Worm (Caenorhabditis elegans) whole organism, mixed stage, embryonic: ENCODE measurements around the gene T26A8.3.
"Not testable (repeated sequence)": the region's sequence is repeated elsewhere in the genome, so short reads cannot be mapped to it uniquely, and the experiment has no call there.

Experiments used
- blmp-1 ChIP-seq: fragments of 150-350 bp; optimal IDR thresholded peaks from 2 replicates; lab custom pipeline; 2014; ENCODE audit warnings: missing biosample characterization, missing genetic modification characterization
- elt-1 ChIP-seq: sonication (generic microtip); optimal IDR thresholded peaks from 2 replicates; lab custom pipeline; 2017; ENCODE audit warnings: missing genetic modification characterization, mild to moderate bottlenecking, missing compliant biosample characterization, antibody characterized with exemption, moderate library complexity, borderline replicate concordance; ENCODE audit not compliant: insufficient read depth
- lin-13 ChIP-seq: fragments of 150-350 bp; optimal IDR thresholded peaks from 2 replicates; lab custom pipeline; 2014; ENCODE audit warnings: missing biosample characterization, missing genetic modification characterization
- nhr-12 ChIP-seq: fragments of 150-350 bp; optimal IDR thresholded peaks from 2 replicates; lab custom pipeline; 2014; ENCODE audit warnings: missing biosample characterization, missing genetic modification characterization
- nhr-237 ChIP-seq: fragments of 150-350 bp; optimal IDR thresholded peaks from 2 replicates; lab custom pipeline; 2014; ENCODE audit warnings: missing biosample characterization, missing genetic modification characterization
- nhr-76 ChIP-seq: sonication (generic microtip); optimal IDR thresholded peaks from 2 replicates; lab custom pipeline; 2017; ENCODE audit warnings: missing biosample characterization, missing genetic modification characterization
- unc-62 ChIP-seq: fragments of 150-350 bp; optimal IDR thresholded peaks from 2 replicates; lab custom pipeline; 2014; ENCODE audit warnings: missing biosample characterization, missing genetic modification reagents, missing genetic modification characterization
- zip-8 ChIP-seq: fragments of 150-350 bp; optimal IDR thresholded peaks from 2 replicates; lab custom pipeline; 2014; ENCODE audit warnings: missing biosample characterization, missing genetic modification characterization

- not testable (repeated sequence) for TF ChIP-seq nhr-237 (tag; lab: Kevin White, UChicago); nhr-12 (tag; lab: Kevin White, UChicago); blmp-1 (tag; lab: Kevin White, UChicago); zip-8 (tag; lab: Kevin White, UChicago); lin-13 (tag; lab: Kevin White, UChicago); elt-1 (tag; lab: Kevin White, UChicago); nhr-76 (tag; lab: Kevin White, UChicago); unc-62 (GFP tag; lab: Kevin White, UChicago)
Observed at ce11 chrIV:8389139-8389538, 37.3 kb downstream of the T26A8.3 start, which contains the start of gene D2096.10.
